Worm (Caenorhabditis elegans): Measurements from ENCODE around the gene grl-22.

ce11 chrIII:5407588-5407987, 6.2 kb downstream of the grl-22 start, which contains the start of gene W03A5.1:
- no peak for TF ChIP-seq dao-5 (tag; optimal IDR thresholded peaks at IDR 0.05)
- no peak for TF ChIP-seq him-1 (tag; optimal IDR thresholded peaks at IDR 0.05)
